Fruit fly (Drosophila melanogaster): Measurements from ENCODE around the gene CG4080.

Gene CG4080

DNA sequence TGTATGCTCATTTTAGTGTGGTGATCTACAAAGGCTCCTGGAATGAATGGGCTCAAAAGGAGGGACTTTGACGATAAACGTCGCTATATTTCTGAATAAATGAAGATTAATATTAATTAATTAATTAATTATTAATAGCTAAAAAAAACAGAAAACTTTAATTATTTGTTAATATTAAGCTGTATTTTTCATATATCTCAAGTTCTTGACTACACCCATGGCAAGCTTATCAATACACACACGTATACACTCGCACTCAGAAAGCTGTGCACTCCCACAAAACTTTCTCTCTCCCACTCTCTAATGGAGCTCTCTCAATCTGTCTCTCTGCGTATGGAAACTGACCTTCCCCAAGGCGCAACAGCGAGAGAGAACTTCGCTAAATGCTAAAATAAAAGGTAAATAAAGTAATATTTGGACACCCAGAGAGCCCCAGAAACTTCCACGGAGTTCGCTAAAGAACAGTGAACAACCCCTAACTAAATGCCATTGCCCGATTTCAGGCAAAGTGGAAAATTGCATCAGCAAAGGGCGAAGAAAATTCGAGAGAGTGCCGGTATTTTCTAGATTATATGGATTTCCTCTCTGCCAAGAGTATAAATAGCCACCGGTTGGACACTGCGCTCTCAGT, 25.5 kb downstream of the CG4080 start (continued):
- TF ChIP-seq CG10431 (GFP tag; optimal IDR thresholded peaks at IDR 0.05): no peak
- TF ChIP-seq HmgZ (tag; optimal IDR thresholded peaks at IDR 0.05): peak; percentile 4
- no peak for TF ChIP-seq inv (GFP tag; IDR thresholded peaks at IDR 0.05; ENCODE audit: partially characterized antibody)
- peak; percentile 56 for TF ChIP-seq CG14441 (GFP tag; IDR thresholded peaks at IDR 0.05)
- peak; percentile 55 for TF ChIP-seq org-1 (GFP tag; optimal IDR thresholded peaks at IDR 0.05)
- no peak for TF ChIP-seq CG31388 (GFP tag; optimal IDR thresholded peaks at IDR 0.05)
- TF ChIP-seq ap (GFP tag; IDR thresholded peaks at IDR 0.05): peak; percentile 41; the same call in 1 of the 2 replicates
- TF ChIP-seq NC2α (GFP tag; optimal IDR thresholded peaks at IDR 0.05): no peak
- no peak for TF ChIP-seq CG43689 (GFP tag; IDR thresholded peaks at IDR 0.05)
- TF ChIP-seq CG7786 (GFP tag; optimal IDR thresholded peaks at IDR 0.05): no peak
- 0 out of 3 replicates have a peak, but pooled peaks have one; percentile 62 for TF ChIP-seq gce (GFP tag; IDR thresholded peaks at IDR 0.05)
- TF ChIP-seq sug (tag; optimal IDR thresholded peaks at IDR 0.05): no peak
- no peak for TF ChIP-seq tup (GFP tag; optimal IDR thresholded peaks at IDR 0.05)
- TF ChIP-seq CG18011 (GFP tag; optimal IDR thresholded peaks at IDR 0.05): peak; percentile 47
- peak; percentile 88 for TF ChIP-seq lab (GFP tag; optimal IDR thresholded peaks at IDR 0.05)
- peak; percentile 2 for TF ChIP-seq CTCF (GFP tag; optimal IDR thresholded peaks at IDR 0.05)
- 0 out of 2 replicates have a peak, but pooled peaks have one; percentile 18 for TF ChIP-seq CG32772 (GFP tag; IDR thresholded peaks at IDR 0.05)
- TF ChIP-seq CG8281 (tag; optimal IDR thresholded peaks at IDR 0.05): peak; percentile 9
- TF ChIP-seq CG30403 (GFP tag; optimal IDR thresholded peaks at IDR 0.05): peak; percentile 67
- TF ChIP-seq Dp (GFP tag; optimal IDR thresholded peaks at IDR 0.05): no peak
- no peak; the same call in 1 of the 2 replicates for TF ChIP-seq Bgb (GFP tag; IDR thresholded peaks at IDR 0.05; ENCODE audit: partially characterized antibody)
- TF ChIP-seq peb (GFP tag; IDR thresholded peaks at IDR 0.05): peak; percentile 40
- TF ChIP-seq CG13123 (GFP tag; optimal IDR thresholded peaks at IDR 0.05): no peak
- TF ChIP-seq NC2β (GFP tag; optimal IDR thresholded peaks at IDR 0.05): peak; percentile 5
- no peak for TF ChIP-seq gro (GFP tag; optimal IDR thresholded peaks at IDR 0.05)
- peak; percentile 47 for TF ChIP-seq Mad (GFP tag; optimal IDR thresholded peaks at IDR 0.05)
- no peak for TF ChIP-seq ftz-f1 (GFP tag; optimal IDR thresholded peaks at IDR 0.05)
- TF ChIP-seq CG3407 (GFP tag; optimal IDR thresholded peaks at IDR 0.05): peak; percentile 54
- TF ChIP-seq CG17385 (GFP tag; optimal IDR thresholded peaks at IDR 0.05): peak; percentile 66
- TF ChIP-seq CrebB (tag; optimal IDR thresholded peaks at IDR 0.05): no peak
- no peak for TF ChIP-seq CG12744 (GFP tag; optimal IDR thresholded peaks at IDR 0.05)
- peak; percentile 52 for TF ChIP-seq CG5180 (GFP tag; optimal IDR thresholded peaks at IDR 0.05)
- TF ChIP-seq chinmo (GFP tag; IDR thresholded peaks at IDR 0.05; ENCODE audit: partially characterized antibody): peak; percentile 44; the same call in 2 of the 4 replicates
- no peak for TF ChIP-seq jigr1 (GFP tag; IDR thresholded peaks at IDR 0.05)
- no peak for TF ChIP-seq CG15696 (tag; optimal IDR thresholded peaks at IDR 0.05)
- TF ChIP-seq Hand (GFP tag; optimal IDR thresholded peaks at IDR 0.05): peak; percentile 67
- TF ChIP-seq wdn (GFP tag; IDR thresholded peaks at IDR 0.05): peak; percentile 55

DNA sequence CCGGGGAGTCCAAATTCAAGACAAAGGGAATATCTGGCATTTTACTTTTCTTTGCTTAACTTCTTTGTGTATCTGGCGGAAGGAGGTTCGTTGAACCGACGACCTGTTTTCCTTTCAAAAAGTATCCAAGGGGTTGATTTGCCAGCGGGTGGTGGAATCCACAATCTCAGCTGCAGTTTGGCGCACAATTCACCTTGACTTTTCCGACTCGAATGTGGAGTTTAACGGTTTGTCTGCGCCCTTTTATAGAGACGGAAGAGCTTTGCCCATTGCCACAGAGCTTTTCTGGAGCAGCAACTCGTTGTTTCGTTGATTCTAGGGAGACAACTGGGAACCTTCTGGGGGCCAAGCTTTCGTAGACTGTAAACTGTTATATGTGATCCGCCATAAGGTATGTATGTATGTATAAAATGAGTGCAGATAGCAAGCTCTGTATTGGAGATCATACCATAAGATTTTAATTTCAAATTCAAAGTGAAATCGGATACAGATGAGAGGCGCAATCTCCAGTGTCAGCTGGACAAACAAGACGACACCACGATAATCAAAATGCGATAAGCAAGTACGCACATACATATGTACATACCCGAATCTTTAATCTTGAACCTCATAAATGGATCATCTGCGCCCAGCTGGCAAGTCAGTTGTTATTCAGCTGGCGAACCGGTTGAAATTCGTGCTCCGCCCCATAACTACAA, 26.6 kb downstream of the CG4080 start, which contains the start of the genes Hsp67Bc, CG4456 and Hsp22:
Hsp67Bc (minus strand) TSS at position 220 of the 698 bp plus-strand sequence.
CG4456 (plus strand) TSS at position 445 of the 698 bp plus-strand sequence.
Hsp22 (plus strand) TSS at position 654 of the 698 bp plus-strand sequence.
- TF ChIP-seq CG32532 (GFP tag; IDR thresholded peaks at IDR 0.05): no peak
- peak; percentile 78 for TF ChIP-seq CG16779 (GFP tag; IDR thresholded peaks at IDR 0.05)
- peak; percentile 18 for TF ChIP-seq CG6254 (GFP tag; optimal IDR thresholded peaks at IDR 0.05)
- TF ChIP-seq CG8290 (GFP tag; optimal IDR thresholded peaks at IDR 0.05): no peak
- TF ChIP-seq CG8290 (tag; optimal IDR thresholded peaks at IDR 0.05): peak in 1 of 2 experiments; percentile 33
- no peak for TF ChIP-seq sisA (GFP tag; IDR thresholded peaks at IDR 0.05)
- TF ChIP-seq CG5180 (GFP tag; optimal IDR thresholded peaks at IDR 0.05): peak; percentile 10
- no peak for TF ChIP-seq CG8089 (GFP tag; optimal IDR thresholded peaks at IDR 0.05)
- TF ChIP-seq CG12659 (GFP tag; optimal IDR thresholded peaks at IDR 0.05): no peak
- TF ChIP-seq kay (GFP tag; optimal IDR thresholded peaks at IDR 0.05): no peak
- peak; percentile 33 for TF ChIP-seq fd64A (GFP tag; optimal IDR thresholded peaks at IDR 0.05)
- TF ChIP-seq CG12155 (GFP tag; optimal IDR thresholded peaks at IDR 0.05): peak; percentile 32
- peak; percentile 20; the same call in 1 of the 3 replicates for TF ChIP-seq Opbp (GFP tag; IDR thresholded peaks at IDR 0.05; ENCODE audit: partially characterized antibody)
- no peak for TF ChIP-seq CG7987 (GFP tag; optimal IDR thresholded peaks at IDR 0.05)
- TF ChIP-seq Med (GFP tag): peak; percentile 74

Measured in whole organism, embryonic.